Fruit fly (Drosophila melanogaster) whole organism, embryonic: ENCODE results near the gene CG10214.

Experiments used
- B-H1 ChIP-seq: fragments of 200-800 bp; sonication (Bioruptor generic); IDR thresholded peaks from 3 replicates; pipeline ENCODE4 v1.3.6; 2022; ENCODE audit warnings: missing biosample characterization, missing genetic modification characterization
- CG10274 ChIP-seq: fragments of 200-800 bp; sonication (Bioruptor generic); optimal IDR thresholded peaks from 3 replicates; lab custom pipeline; 2017; ENCODE audit warnings: missing biosample characterization, mild to moderate bottlenecking, missing genetic modification characterization
- CG10366 ChIP-seq: fragments of 200-800 bp; sonication (Bioruptor generic); IDR thresholded peaks from 2 replicates; pipeline ENCODE4 v1.3.6; 2022; ENCODE audit warnings: missing biosample characterization, missing genetic modification characterization
- CG10462 ChIP-seq: fragments of 200-800 bp; sonication (Bioruptor generic); optimal IDR thresholded peaks from 2 replicates; lab custom pipeline; 2016; ENCODE audit warnings: missing biosample characterization, missing genetic modification characterization
- CG12104 ChIP-seq: fragments of 200-800 bp; sonication (Bioruptor generic); optimal IDR thresholded peaks from 3 replicates; lab custom pipeline; 2016; ENCODE audit warnings: missing biosample characterization, missing genetic modification characterization
- CG1233 ChIP-seq: fragments of 200-800 bp; sonication (Bioruptor generic); optimal IDR thresholded peaks from 4 replicates; lab custom pipeline; 2018; ENCODE audit warnings: missing biosample characterization, mild to moderate bottlenecking, missing genetic modification characterization
- CG12744 ChIP-seq: fragments of 200-800 bp; sonication (Bioruptor generic); optimal IDR thresholded peaks from 2 replicates; lab custom pipeline; 2016; ENCODE audit warnings: missing biosample characterization, missing genetic modification characterization
- CG12942 ChIP-seq: fragments of 200-800 bp; sonication (Bioruptor generic); optimal IDR thresholded peaks from 3 replicates; lab custom pipeline; 2016; ENCODE audit warnings: missing biosample characterization, missing genetic modification characterization
- CG13123 ChIP-seq: fragments of 200-800 bp; sonication (Bioruptor generic); optimal IDR thresholded peaks from 2 replicates; lab custom pipeline; 2016; ENCODE audit warnings: missing biosample characterization, missing genetic modification characterization
- CG14667 ChIP-seq: fragments of 200-800 bp; sonication (Bioruptor generic); IDR thresholded peaks from 2 replicates; pipeline ENCODE4 v1.3.6; 2022; ENCODE audit warnings: missing biosample characterization, missing genetic modification characterization
- CG17361 ChIP-seq: fragments of 200-800 bp; sonication (Bioruptor generic); IDR thresholded peaks from 3 replicates; pipeline ENCODE4 v1.3.6; 2022; ENCODE audit warnings: missing biosample characterization, missing genetic modification characterization
- CG17829 ChIP-seq: fragments of 200-800 bp; optimal IDR thresholded peaks from 2 replicates; lab custom pipeline; 2019; ENCODE audit warnings: missing biosample characterization, mild to moderate bottlenecking, missing genetic modification characterization, moderate library complexity
- CG18599 ChIP-seq: fragments of 200-800 bp; sonication (Bioruptor generic); optimal IDR thresholded peaks from 3 replicates; lab custom pipeline; 2017; ENCODE audit warnings: missing biosample characterization, missing genetic modification characterization, mild to moderate bottlenecking, moderate library complexity, missing genetic modification reagents
- CG18619 ChIP-seq: fragments of 200-800 bp; sonication (Bioruptor generic); optimal IDR thresholded peaks from 3 replicates; lab custom pipeline; 2017; ENCODE audit warnings: missing biosample characterization, mild to moderate bottlenecking, missing genetic modification characterization
- CG18764 ChIP-seq: fragments of 200-800 bp; sonication (Bioruptor generic); optimal IDR thresholded peaks from 3 replicates; lab custom pipeline; 2016; ENCODE audit warnings: missing biosample characterization, missing genetic modification characterization
- CG2129 ChIP-seq: fragments of 200-800 bp; sonication (Bioruptor generic); IDR thresholded peaks from 2 replicates; pipeline ENCODE4 v1.3.6; 2022; ENCODE audit warnings: missing biosample characterization, missing genetic modification characterization; ENCODE audit not compliant: partially characterized antibody
- CG31224 ChIP-seq: fragments of 200-800 bp; sonication (Bioruptor generic); IDR thresholded peaks from 2 replicates; pipeline ENCODE4 v1.3.6; 2022; ENCODE audit warnings: missing biosample characterization, missing genetic modification characterization
- CG3281 ChIP-seq: fragments of 200-800 bp; sonication (Bioruptor generic); optimal IDR thresholded peaks from 3 replicates; lab custom pipeline; 2017; ENCODE audit warnings: missing biosample characterization, mild to moderate bottlenecking, missing genetic modification characterization
- CG3407 ChIP-seq: fragments of 200-800 bp; sonication (Bioruptor generic); optimal IDR thresholded peaks from 2 replicates; lab custom pipeline; 2018; ENCODE audit warnings: missing biosample characterization, mild to moderate bottlenecking, missing genetic modification characterization
- CG4360 ChIP-seq: fragments of 200-800 bp; sonication (Bioruptor generic); IDR thresholded peaks from 2 replicates; pipeline ENCODE4 v1.3.6; 2022; ENCODE audit warnings: missing biosample characterization, missing genetic modification characterization
- CG4707 ChIP-seq: fragments of 200-800 bp; sonication (Bioruptor generic); optimal IDR thresholded peaks from 2 replicates; lab custom pipeline; 2018; ENCODE audit warnings: missing biosample characterization, mild to moderate bottlenecking, missing genetic modification characterization, moderate library complexity
- Chrac-16 ChIP-seq: fragments of 200-800 bp; sonication (Bioruptor generic); optimal IDR thresholded peaks from 3 replicates; lab custom pipeline; 2016; ENCODE audit warnings: missing biosample characterization, missing genetic modification characterization
- CkIIα-i1 ChIP-seq: fragments of 200-800 bp; sonication (Bioruptor generic); IDR thresholded peaks from 2 replicates; pipeline ENCODE4 v1.3.6; 2022; ENCODE audit warnings: missing biosample characterization, missing genetic modification characterization
- Deaf1 ChIP-seq: fragments of 200-800 bp; optimal IDR thresholded peaks from 3 replicates; lab custom pipeline; 2019; ENCODE audit warnings: missing biosample characterization, mild to moderate bottlenecking, missing genetic modification characterization, moderate library complexity
- HLHmδ ChIP-seq: fragments of 200-800 bp; sonication (Bioruptor generic); optimal IDR thresholded peaks from 2 replicates; lab custom pipeline; 2018; ENCODE audit warnings: missing biosample characterization, mild to moderate bottlenecking, missing genetic modification characterization, moderate library complexity
- MESR4 ChIP-seq: fragments of 200-800 bp; sonication (Bioruptor generic); optimal IDR thresholded peaks from 2 replicates; lab custom pipeline; 2018; ENCODE audit warnings: missing biosample characterization, mild to moderate bottlenecking, missing genetic modification characterization, moderate library complexity
- Med ChIP-seq: fragments of 200-800 bp; sonication (Bioruptor generic); peaks from one replicate; lab custom pipeline; 2016; ENCODE audit warnings: missing biosample characterization, missing genetic modification characterization, mild to moderate bottlenecking, inconsistent platforms, moderate library complexity
- Meics ChIP-seq: fragments of 200-800 bp; sonication (Bioruptor generic); optimal IDR thresholded peaks from 2 replicates; lab custom pipeline; 2017; ENCODE audit warnings: missing biosample characterization, mild to moderate bottlenecking, missing genetic modification characterization
- NC2β ChIP-seq: fragments of 200-800 bp; sonication (Bioruptor generic); optimal IDR thresholded peaks from 2 replicates; lab custom pipeline; 2016; ENCODE audit warnings: missing biosample characterization, missing genetic modification characterization
- Nf-YA ChIP-seq: fragments of 200-800 bp; sonication (Bioruptor generic); IDR thresholded peaks from 2 replicates; pipeline ENCODE4 v1.3.6; 2022; ENCODE audit warnings: missing biosample characterization, missing genetic modification characterization
- NfI ChIP-seq: fragments of 200-800 bp; sonication (Bioruptor generic); optimal IDR thresholded peaks from 3 replicates; lab custom pipeline; 2018; ENCODE audit warnings: missing biosample characterization, mild to moderate bottlenecking, missing genetic modification characterization, moderate library complexity
- Scr ChIP-seq: fragments of 200-800 bp; sonication (Bioruptor generic); IDR thresholded peaks from 2 replicates; pipeline ENCODE4 v1.3.6; 2022; ENCODE audit warnings: missing biosample characterization, missing genetic modification characterization; ENCODE audit not compliant: partially characterized antibody
- Side ChIP-seq: fragments of 200-800 bp; sonication (Bioruptor generic); optimal IDR thresholded peaks from 2 replicates; lab custom pipeline; 2016; ENCODE audit warnings: missing biosample characterization, missing genetic modification characterization
- Tbp ChIP-seq: fragments of >200 bp; optimal IDR thresholded peaks from 2 replicates; lab custom pipeline; 2018; ENCODE audit warnings: missing biosample characterization, missing genetic modification characterization
- Xrp1 ChIP-seq: fragments of 200-800 bp; sonication (Bioruptor generic); IDR thresholded peaks from 2 replicates; pipeline ENCODE4 v1.3.6; 2022; ENCODE audit warnings: missing biosample characterization, missing genetic modification characterization
- ap ChIP-seq: fragments of 200-800 bp; sonication (Bioruptor generic); IDR thresholded peaks from 2 replicates; pipeline ENCODE4 v1.3.6; 2022; ENCODE audit warnings: missing biosample characterization, missing genetic modification characterization
- bcd ChIP-seq: fragments of 200-800 bp; sonication (Bioruptor generic); optimal IDR thresholded peaks from 2 replicates; lab custom pipeline; 2017; ENCODE audit warnings: missing biosample characterization, mild to moderate bottlenecking, missing genetic modification characterization
- danr ChIP-seq: fragments of 200-800 bp; sonication (Bioruptor generic); IDR thresholded peaks from 2 replicates; pipeline ENCODE4 v1.3.6; 2022; ENCODE audit warnings: missing biosample characterization, missing genetic modification characterization
- dpn ChIP-seq, 2 experiments: fragments of 200-800 bp; sonication (Bioruptor generic); optimal IDR thresholded peaks; 3 replicates each; lab custom pipeline; 2016; ENCODE audit warnings: missing biosample characterization in 2 of 2, missing genetic modification characterization in 2 of 2
- fu2 ChIP-seq: fragments of 200-800 bp; sonication (Bioruptor generic); optimal IDR thresholded peaks from 2 replicates; lab custom pipeline; 2016; ENCODE audit warnings: missing biosample characterization, missing genetic modification characterization
- gfzf ChIP-seq: fragments of 200-800 bp; sonication (Bioruptor generic); optimal IDR thresholded peaks from 2 replicates; lab custom pipeline; 2016; ENCODE audit warnings: missing biosample characterization, mild to moderate bottlenecking, missing genetic modification characterization, moderate library complexity
- grau ChIP-seq: fragments of 200-800 bp; optimal IDR thresholded peaks from 3 replicates; lab custom pipeline; 2019; ENCODE audit warnings: missing biosample characterization, mild to moderate bottlenecking, missing genetic modification characterization, moderate library complexity
- jigr1 ChIP-seq: fragments of 200-800 bp; sonication (Bioruptor generic); IDR thresholded peaks from 3 replicates; pipeline ENCODE4 v1.3.6; 2022; ENCODE audit warnings: missing biosample characterization, missing genetic modification characterization
- ken ChIP-seq: fragments of 200-800 bp; sonication (Bioruptor generic); IDR thresholded peaks from 3 replicates; pipeline ENCODE4 v1.3.6; 2022; ENCODE audit warnings: missing biosample characterization, missing genetic modification characterization
- lov ChIP-seq, 2 experiments: fragments of 200-800 bp in 1 of 2; fragments of >200 bp in 1 of 2; sonication (Bioruptor generic) in 1 of 2; IDR thresholded peaks in 1 of 2; optimal IDR thresholded peaks in 1 of 2; 2 replicates in 1 of 2; 3 replicates in 1 of 2; pipeline versions ENCODE4 v1.3.6 to Lab custom; 2017 to 2022; ENCODE audit warnings: missing biosample characterization in 1 of 2, missing genetic modification characterization in 1 of 2
- phol ChIP-seq: fragments of 200-800 bp; sonication (Bioruptor generic); optimal IDR thresholded peaks from 3 replicates; lab custom pipeline; 2018; ENCODE audit warnings: missing biosample characterization, mild to moderate bottlenecking, missing genetic modification characterization, moderate library complexity
- pros ChIP-seq: fragments of 200-800 bp; sonication (Bioruptor generic); optimal IDR thresholded peaks from 3 replicates; lab custom pipeline; 2019; ENCODE audit warnings: missing biosample characterization, mild to moderate bottlenecking, missing genetic modification characterization, moderate library complexity
- ranshi ChIP-seq: fragments of 200-800 bp; sonication (Bioruptor generic); IDR thresholded peaks from 2 replicates; pipeline ENCODE4 v1.3.6; 2022; ENCODE audit warnings: missing biosample characterization, missing genetic modification characterization
- schlank ChIP-seq: fragments of 200-800 bp; sonication (Bioruptor generic); optimal IDR thresholded peaks from 2 replicates; lab custom pipeline; 2018; ENCODE audit warnings: missing biosample characterization, mild to moderate bottlenecking, missing genetic modification characterization
- seq ChIP-seq: fragments of 200-800 bp; sonication (Bioruptor generic); IDR thresholded peaks from 2 replicates; pipeline ENCODE4 v1.3.6; 2022; ENCODE audit warnings: missing biosample characterization, missing genetic modification characterization
- tx ChIP-seq: fragments of 200-800 bp; sonication (Bioruptor generic); optimal IDR thresholded peaks from 2 replicates; lab custom pipeline; 2016; ENCODE audit warnings: missing biosample characterization, missing genetic modification characterization

CG10214 gene

dm6 chr3R:23772808-23773207, 5.5 kb upstream of the CG10214 start, which contains the start of gene tst (continued):
- TF ChIP-seq Tbp (no peak), CG10462 (GFP tag; lab: Kevin White, UChicago) (peak; percentile 61), Deaf1 (tag; lab: Kevin White, UChicago) (no peak), ap (GFP tag; lab: Robert Waterston, UW) (peak; percentile 92), Scr (GFP tag; lab: Robert Waterston, UW) (peak; percentile 61; the same call in 1 of the 2 replicates), CG10274 (GFP tag; lab: Kevin White, UChicago) (peak; percentile 40), CG10366 (GFP tag; lab: Robert Waterston, UW) (peak; percentile 96), CG18619 (GFP tag; lab: Kevin White, UChicago) (peak; percentile 78), HLHmδ (GFP tag; lab: Kevin White, UChicago) (no peak), CG18764 (peak; percentile 83), CG3407 (GFP tag; lab: Kevin White, UChicago) (peak; percentile 79), jigr1 (peak; percentile 92), pros (no peak), CG12942 (peak; percentile 92), CG12104 (GFP tag; lab: Kevin White, UChicago) (peak; percentile 88), CG2129 (GFP tag; lab: Robert Waterston, UW) (no peak), grau (tag; lab: Kevin White, UChicago) (peak; percentile 91), Side (GFP tag; lab: Kevin White, UChicago) (no peak), danr (GFP tag; lab: Robert Waterston, UW) (peak; percentile 92), schlank (tag; lab: Kevin White, UChicago) (peak; percentile 74), CG18599 (GFP tag; lab: Kevin White, UChicago) (peak; percentile 90), CG17361 (GFP tag; lab: Robert Waterston, UW) (peak; percentile 95), Chrac-16 (GFP tag; lab: Kevin White, UChicago) (peak; percentile 87), NfI (GFP tag; lab: Kevin White, UChicago) (peak; percentile 91), CG17829 (tag; lab: Kevin White, UChicago) (peak; percentile 96), MESR4 (GFP tag; lab: Kevin White, UChicago) (peak; percentile 36), gfzf (GFP tag; lab: Kevin White, UChicago) (peak; percentile 16), ranshi (GFP tag; lab: Robert Waterston, UW) (peak; percentile 97), ken (GFP tag; lab: Robert Waterston, UW) (peak; percentile 95), fu2 (GFP tag; lab: Kevin White, UChicago) (peak; percentile 48), CG4707 (GFP tag; lab: Kevin White, UChicago) (no peak), CG14667 (GFP tag; lab: Robert Waterston, UW) (peak; percentile 98), CG12744 (GFP tag; lab: Kevin White, UChicago) (no peak), phol (peak; percentile 95), CG13123 (peak; percentile 87), CG4360 (peak; percentile 73), lov (optimal IDR thresholded peaks at IDR 0.05; lab: Kevin White, UChicago) (no peak), lov (GFP tag; IDR thresholded peaks at IDR 0.05; lab: Robert Waterston, UW) (peak; percentile 93), NC2β (no peak), B-H1 (GFP tag; lab: Robert Waterston, UW) (peak; percentile 96), CG3281 (GFP tag; lab: Kevin White, UChicago) (peak; percentile 87), CkIIα-i1 (GFP tag; lab: Robert Waterston, UW) (peak; percentile 57), tx (peak; percentile 16), Xrp1 (GFP tag; lab: Robert Waterston, UW) (peak; percentile 98), seq (GFP tag; lab: Robert Waterston, UW) (peak; percentile 88), bcd (GFP tag; lab: Kevin White, UChicago) (peak; percentile 88), Meics (GFP tag; lab: Kevin White, UChicago) (peak; percentile 100), CG1233 (GFP tag; lab: Kevin White, UChicago) (peak; percentile 86), CG31224 (peak; percentile 92), Nf-YA (GFP tag; lab: Robert Waterston, UW) (peak; percentile 90), dpn (GFP tag; optimal IDR thresholded peaks at IDR 0.05; lab: Kevin White, UChicago) (peak; percentile 31 to 93), Med (GFP tag; lab: Kevin White, UChicago) (peak; percentile 91)
